Fruit fly (Drosophila melanogaster): ENCODE data around the gene CG1077.
A peak's percentile ranks its signal among the peaks of the same experiment; 100 is the strongest.

CG1077 gene

dm6 chr3R:6149593-6149992 lies 17.7 kb upstream of the CG1077 start:
- TF ChIP-seq stwl (tag; optimal IDR thresholded peaks at IDR 0.05) (peak; percentile 8), CG42726 (GFP tag; IDR thresholded peaks at IDR 0.05; ENCODE audit: partially characterized antibody) (peak; percentile 45; the same call in 1 of the 2 replicates), zen2 (GFP tag; IDR thresholded peaks at IDR 0.05; ENCODE audit: partially characterized antibody) (peak; percentile 24; the same call in 1 of the 3 replicates), C15 (GFP tag; IDR thresholded peaks at IDR 0.05) (no peak), CTCF (GFP tag; optimal IDR thresholded peaks at IDR 0.05) (peak; percentile 33), Bgb (GFP tag; IDR thresholded peaks at IDR 0.05; ENCODE audit: partially characterized antibody) (peak; percentile 23; the same call in 1 of the 2 replicates), MBD-R2 (GFP tag; IDR thresholded peaks at IDR 0.05) (no peak), CG17612 (GFP tag; IDR thresholded peaks at IDR 0.05) (0 out of 2 replicates have a peak, but pooled peaks have one; percentile 30), Elba2 (GFP tag; optimal IDR thresholded peaks at IDR 0.05) (no peak), Lhr (GFP tag; optimal IDR thresholded peaks at IDR 0.05) (peak; percentile 6), CG7928 (GFP tag; optimal IDR thresholded peaks at IDR 0.05) (peak; percentile 69), sens (GFP tag) (peak; percentile 14), vvl (GFP tag; IDR thresholded peaks at IDR 0.05) (0 out of 2 replicates have a peak, but pooled peaks have one; percentile 38), Rfx (GFP tag; IDR thresholded peaks at IDR 0.05) (peak; percentile 23; the same call in 1 of the 2 replicates)

- no peak for TF ChIP-seq CG17568 (GFP tag; optimal IDR thresholded peaks at IDR 0.05)
- no peak for TF ChIP-seq CG11560 (tag; IDR thresholded peaks at IDR 0.05)
- no peak for TF ChIP-seq sima (GFP tag; optimal IDR thresholded peaks at IDR 0.05)
- no peak for TF ChIP-seq cg (GFP tag; optimal IDR thresholded peaks at IDR 0.05)
- TF ChIP-seq CG8281 (tag; optimal IDR thresholded peaks at IDR 0.05), result peak; percentile 89
- peak; percentile 91 for TF ChIP-seq Blimp-1 (GFP tag; optimal IDR thresholded peaks at IDR 0.05)
- no peak for TF ChIP-seq stwl (tag; optimal IDR thresholded peaks at IDR 0.05)
- TF ChIP-seq Meics (GFP tag; optimal IDR thresholded peaks at IDR 0.05), result no peak
- TF ChIP-seq sug (tag; optimal IDR thresholded peaks at IDR 0.05), result no peak
- TF ChIP-seq CG8359 (GFP tag; optimal IDR thresholded peaks at IDR 0.05; ENCODE audit: borderline replicate concordance), result no peak
- no peak for TF ChIP-seq CG17829 (tag; optimal IDR thresholded peaks at IDR 0.05)
Observed at dm6 chr3R:6153574-6153973, 13.7 kb upstream of the CG1077 start.

- no peak for TF ChIP-seq Dbx (GFP tag; IDR thresholded peaks at IDR 0.05)
- TF ChIP-seq ro (GFP tag; IDR thresholded peaks at IDR 0.05), result no peak
- no peak for TF ChIP-seq Sry-δ (GFP tag; optimal IDR thresholded peaks at IDR 0.05)
- no peak for TF ChIP-seq NfI (GFP tag; optimal IDR thresholded peaks at IDR 0.05)
- TF ChIP-seq Xrp1 (GFP tag; IDR thresholded peaks at IDR 0.05), result no peak
- no peak for TF ChIP-seq CG9215 (GFP tag; IDR thresholded peaks at IDR 0.05)
- no peak for TF ChIP-seq lola (GFP tag; optimal IDR thresholded peaks at IDR 0.05)
- TF ChIP-seq Aef1 (GFP tag; IDR thresholded peaks at IDR 0.05), result no peak
- no peak for TF ChIP-seq eyg (GFP tag; optimal IDR thresholded peaks at IDR 0.05)
- TF ChIP-seq CG2202 (tag; optimal IDR thresholded peaks at IDR 0.05), result no peak
- TF ChIP-seq E2f2 (GFP tag; IDR thresholded peaks at IDR 0.05), result no peak
- TF ChIP-seq CG2129 (GFP tag; IDR thresholded peaks at IDR 0.05; ENCODE audit: partially characterized antibody), result no peak
- TF ChIP-seq gt (GFP tag; IDR thresholded peaks at IDR 0.05), result no peak
- no peak for TF ChIP-seq tap (tag; optimal IDR thresholded peaks at IDR 0.05)
- TF ChIP-seq crc (GFP tag; optimal IDR thresholded peaks at IDR 0.05), result no peak
- no peak for TF ChIP-seq CG14860 (GFP tag; IDR thresholded peaks at IDR 0.05; ENCODE audit: partially characterized antibody)
- peak; percentile 60; the same call in 2 of the 3 replicates for TF ChIP-seq hb (GFP tag; IDR thresholded peaks at IDR 0.05; ENCODE audit: partially characterized antibody)
- TF ChIP-seq Hmr (GFP tag; optimal IDR thresholded peaks at IDR 0.05), result no peak
- no peak for TF ChIP-seq Scr (GFP tag; IDR thresholded peaks at IDR 0.05; ENCODE audit: partially characterized antibody)
- TF ChIP-seq zf30C (GFP tag; optimal IDR thresholded peaks at IDR 0.05), result no peak
- peak; percentile 75 for TF ChIP-seq pros (GFP tag; optimal IDR thresholded peaks at IDR 0.05)
- TF ChIP-seq CG11247 (GFP tag; IDR thresholded peaks at IDR 0.05), result no peak
- 0 out of 4 replicates have a peak, but pooled peaks have one; percentile 31 for TF ChIP-seq Dll (GFP tag; IDR thresholded peaks at IDR 0.05; ENCODE audit: partially characterized antibody)
- no peak for TF ChIP-seq zfh1 (GFP tag; IDR thresholded peaks at IDR 0.05)
- no peak for TF ChIP-seq fd64A (GFP tag; optimal IDR thresholded peaks at IDR 0.05)
Observed at dm6 chr3R:6154773-6155295, 12.4 kb upstream of the CG1077 start.

All from whole organism, embryonic.